Fruit fly (Drosophila melanogaster) Kc167 (cell line): Measurements from ENCODE around the gene Samuel.

Experiments
- Myc ChIP-seq: fragments of >200 bp; optimal IDR thresholded peaks from 2 replicates; lab custom pipeline; 2017; ENCODE audit warnings: missing external identifiers
- Sin3A ChIP-seq: fragments of >200 bp; optimal IDR thresholded peaks from 2 replicates; lab custom pipeline; 2018; ENCODE audit warnings: missing external identifiers
- h ChIP-seq: fragments of >200 bp; optimal IDR thresholded peaks from 3 replicates; lab custom pipeline; 2018; ENCODE audit warnings: missing external identifiers
- insv ChIP-seq: fragments of >200 bp; optimal IDR thresholded peaks from 3 replicates; lab custom pipeline; 2018; ENCODE audit warnings: missing external identifiers
- psq ChIP-seq: fragments of >200 bp; optimal IDR thresholded peaks from 2 replicates; lab custom pipeline; 2017; ENCODE audit warnings: missing external identifiers
- ttk ChIP-seq: sonication (Bioruptor generic); optimal IDR thresholded peaks from 2 replicates; lab custom pipeline; 2017; ENCODE audit warnings: missing external identifiers

Samuel gene

DNA sequence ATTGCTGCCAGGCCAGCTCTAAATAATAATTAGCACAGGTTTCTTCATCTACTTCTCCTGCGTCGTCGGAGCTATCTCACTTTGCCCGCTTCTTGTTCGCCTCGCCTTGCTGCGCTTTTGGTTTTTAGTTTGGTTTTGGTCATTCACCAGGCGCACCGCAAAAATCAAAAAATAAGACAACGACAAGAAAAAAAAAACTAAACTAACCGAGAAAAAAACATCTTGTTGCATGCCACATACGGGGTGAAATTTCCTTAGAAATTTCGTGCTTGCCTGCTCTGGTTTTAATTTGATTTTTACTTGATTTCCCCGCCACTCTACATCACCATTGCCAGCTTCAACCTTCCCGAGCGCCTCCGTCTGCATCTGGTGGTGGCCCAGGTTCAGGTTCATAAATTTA lies 25.0 kb downstream of the Samuel start:
- no peak for TF ChIP-seq ttk (lab: Kevin White, UChicago)

DNA sequence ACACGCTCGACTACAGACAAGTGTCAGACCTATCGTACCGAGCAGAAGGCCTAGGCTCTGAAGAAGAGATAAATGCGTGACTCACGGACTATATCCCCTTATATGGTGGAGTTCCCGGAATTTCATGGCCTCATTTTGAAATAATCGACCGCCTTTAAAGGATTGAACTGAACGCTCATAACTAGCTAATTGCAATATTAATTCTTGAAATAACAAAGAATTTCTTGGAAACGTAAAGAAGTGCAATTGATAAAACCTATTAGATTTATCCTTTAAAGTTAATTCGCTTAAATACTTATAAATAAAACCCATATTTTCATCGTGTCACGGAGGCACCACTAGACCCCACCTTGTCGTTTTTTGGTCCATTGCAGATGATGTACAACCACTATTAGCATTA lies 25.7 kb downstream of the Samuel start:
- TF ChIP-seq insv (lab: Kevin White, UChicago): no peak

DNA sequence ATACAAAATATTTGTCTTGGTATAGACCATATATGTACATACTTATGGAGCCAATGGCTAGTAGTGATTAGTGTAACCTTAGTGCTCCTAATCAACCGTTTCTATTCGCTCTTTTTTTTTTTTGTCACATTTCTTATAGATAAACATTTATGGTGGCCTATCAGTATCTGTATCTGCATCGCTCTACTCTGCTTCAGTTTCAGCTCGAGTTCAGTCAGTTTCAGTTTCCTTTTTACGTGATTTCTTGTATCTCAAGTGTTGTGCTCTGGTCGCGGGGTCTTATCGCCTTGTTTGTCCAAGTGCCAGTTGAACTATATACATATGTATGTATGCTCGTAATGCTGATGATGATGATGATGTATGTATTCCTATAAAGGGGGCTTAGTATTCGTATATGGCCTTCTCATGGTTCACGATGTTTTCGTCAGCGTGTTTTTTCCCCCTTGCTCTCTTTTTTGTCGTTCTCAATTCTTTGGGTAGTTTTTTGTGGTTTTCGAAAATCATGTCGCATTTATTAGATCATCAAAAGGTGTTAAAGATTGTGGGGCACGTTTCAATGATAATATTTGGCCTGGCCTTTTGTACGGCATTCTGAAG lies 27.2 kb downstream of the Samuel start:
- TF ChIP-seq insv (lab: Kevin White, UChicago): no peak
- no peak for TF ChIP-seq h (lab: Kevin White, UChicago)
- TF ChIP-seq psq (lab: Kevin White, UChicago): no peak
- no peak for TF ChIP-seq ttk (lab: Kevin White, UChicago)
- no peak for TF ChIP-seq Myc (lab: Kevin White, UChicago)
- TF ChIP-seq Sin3A (lab: Kevin White, UChicago): no peak

DNA sequence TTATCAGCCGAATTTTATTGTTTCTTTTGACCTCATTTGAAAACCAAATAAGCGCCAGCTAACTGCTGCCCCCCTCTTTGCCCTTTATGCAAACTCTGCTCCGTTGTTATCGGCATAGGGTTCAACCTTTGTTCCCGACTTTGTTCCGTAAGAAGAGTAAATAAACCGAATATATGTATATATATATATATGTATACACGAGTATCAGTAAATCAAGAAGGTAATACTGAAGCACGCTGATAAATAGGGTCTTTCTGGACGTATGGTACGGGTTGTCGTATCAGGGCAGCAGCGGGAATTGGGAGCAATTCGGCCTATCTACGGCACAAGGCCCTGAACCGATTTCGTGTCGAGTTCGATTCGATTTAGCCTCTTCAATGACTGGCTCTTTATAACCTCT lies 27.9 kb downstream of the Samuel start:
- TF ChIP-seq h (lab: Kevin White, UChicago) (no peak), Myc (lab: Kevin White, UChicago) (no peak), psq (lab: Kevin White, UChicago) (no peak), ttk (lab: Kevin White, UChicago) (no peak), insv (lab: Kevin White, UChicago) (no peak), Sin3A (lab: Kevin White, UChicago) (no peak)

DNA sequence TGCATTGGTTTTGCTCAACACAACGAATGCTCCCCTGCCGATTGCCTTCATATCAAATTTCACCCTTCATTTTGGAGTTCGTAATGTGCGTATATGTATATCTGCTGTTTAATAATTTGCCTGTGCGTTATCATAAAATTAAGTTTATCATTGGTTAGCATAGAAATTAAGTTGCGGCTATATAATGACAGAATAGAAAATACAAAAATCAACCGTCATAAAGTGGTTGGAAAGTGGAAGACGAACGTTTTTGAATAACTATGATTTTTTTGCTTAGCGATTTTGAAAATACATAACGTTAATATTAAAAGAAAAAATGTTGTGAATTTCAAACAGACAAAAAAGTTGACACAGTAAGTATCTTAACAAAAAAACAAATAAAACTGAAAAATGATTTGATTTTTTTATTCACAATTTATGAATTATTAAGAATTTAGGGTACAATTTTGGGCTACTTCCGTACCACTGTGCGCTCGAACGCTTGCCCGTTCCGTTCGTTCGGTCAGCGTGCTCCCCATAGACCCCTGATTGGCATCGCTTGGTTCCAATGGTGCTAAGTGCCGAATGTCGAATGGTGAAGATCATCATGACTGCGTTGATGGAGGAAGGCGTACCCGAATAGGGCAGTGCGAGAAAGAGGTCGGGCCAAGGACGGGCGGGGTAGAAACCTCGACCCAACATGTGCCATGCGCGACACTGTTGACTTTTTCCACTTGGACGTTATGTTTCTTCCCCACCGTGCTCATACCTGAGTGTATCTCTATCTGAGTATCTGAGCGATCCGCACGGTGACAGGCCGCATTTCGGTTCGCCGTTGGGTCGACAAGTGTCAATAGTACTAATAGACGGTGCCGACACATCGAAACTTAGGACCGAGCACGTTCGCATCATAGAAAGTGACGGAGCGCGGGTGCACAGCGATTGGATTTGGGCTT lies 28.9 kb downstream of the Samuel start:
- TF ChIP-seq h (lab: Kevin White, UChicago): no peak
- no peak for TF ChIP-seq Sin3A (lab: Kevin White, UChicago)
- TF ChIP-seq psq (lab: Kevin White, UChicago): no peak
- TF ChIP-seq Myc (lab: Kevin White, UChicago): no peak
- no peak for TF ChIP-seq ttk (lab: Kevin White, UChicago)
- TF ChIP-seq insv (lab: Kevin White, UChicago): no peak

DNA sequence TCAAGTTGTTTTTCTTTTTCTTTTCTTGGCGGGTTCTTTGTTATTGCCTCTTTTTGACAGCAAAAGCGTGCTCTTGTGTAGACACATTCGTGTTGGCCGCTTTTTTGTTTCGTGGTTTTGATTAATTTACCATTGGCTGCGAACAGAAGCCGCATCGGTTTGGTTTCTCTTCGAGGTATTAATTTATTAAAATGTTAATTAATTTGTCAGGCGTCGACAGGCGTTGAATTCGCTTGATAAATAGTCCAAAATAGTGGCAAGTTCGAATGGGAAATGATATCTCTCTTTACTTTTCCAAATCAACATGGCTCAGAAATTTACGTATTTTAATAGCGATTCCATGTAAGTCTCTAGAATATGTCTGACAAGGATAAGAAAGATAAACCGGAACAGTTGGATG lies 32.3 kb downstream of the Samuel start, which contains the start of gene CG18666:
Gene CG18666, plus strand, starts transcription at position 301 of the 400 bp plus-strand sequence.
- TF ChIP-seq insv (lab: Kevin White, UChicago) (no peak), h (lab: Kevin White, UChicago) (no peak), ttk (lab: Kevin White, UChicago) (no peak), Myc (lab: Kevin White, UChicago) (no peak), Sin3A (lab: Kevin White, UChicago) (no peak), psq (lab: Kevin White, UChicago) (no peak)

DNA sequence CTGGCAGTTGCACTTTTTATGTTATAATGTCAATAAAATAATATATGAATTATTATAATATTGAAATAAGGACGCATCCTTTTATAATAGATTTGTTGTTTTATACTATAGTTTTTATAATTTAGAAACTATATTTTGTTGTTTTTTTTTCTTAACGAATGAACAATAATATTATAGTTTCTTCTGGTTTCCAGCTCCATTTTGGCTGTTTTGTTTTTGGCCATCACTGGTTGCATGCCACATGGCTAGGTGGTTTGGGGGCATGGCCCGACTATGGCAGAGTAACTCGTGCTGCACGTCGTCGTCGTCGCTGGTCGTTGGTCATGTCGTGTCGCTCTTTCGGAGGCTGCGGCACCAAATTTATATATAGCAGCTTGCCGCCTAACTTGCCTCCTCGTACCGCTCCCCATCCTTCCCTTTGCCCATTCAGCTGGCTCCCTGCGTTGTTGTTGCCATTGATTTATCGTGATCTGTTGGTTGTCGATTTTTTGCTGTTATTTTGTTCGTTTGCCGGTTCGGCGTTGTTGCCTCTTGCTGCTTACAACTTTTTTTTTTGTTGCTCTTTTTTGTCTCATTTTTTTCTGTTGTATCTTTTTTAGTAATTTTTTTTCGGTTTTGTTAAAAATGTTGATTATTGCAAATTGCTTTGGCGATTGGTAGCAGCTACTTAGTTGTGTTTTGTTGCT lies 34.4 kb downstream of the Samuel start:
- TF ChIP-seq ttk (lab: Kevin White, UChicago) (no peak), h (lab: Kevin White, UChicago) (no peak), Myc (lab: Kevin White, UChicago) (no peak), Sin3A (lab: Kevin White, UChicago) (no peak), insv (lab: Kevin White, UChicago) (no peak), psq (lab: Kevin White, UChicago) (no peak)

DNA sequence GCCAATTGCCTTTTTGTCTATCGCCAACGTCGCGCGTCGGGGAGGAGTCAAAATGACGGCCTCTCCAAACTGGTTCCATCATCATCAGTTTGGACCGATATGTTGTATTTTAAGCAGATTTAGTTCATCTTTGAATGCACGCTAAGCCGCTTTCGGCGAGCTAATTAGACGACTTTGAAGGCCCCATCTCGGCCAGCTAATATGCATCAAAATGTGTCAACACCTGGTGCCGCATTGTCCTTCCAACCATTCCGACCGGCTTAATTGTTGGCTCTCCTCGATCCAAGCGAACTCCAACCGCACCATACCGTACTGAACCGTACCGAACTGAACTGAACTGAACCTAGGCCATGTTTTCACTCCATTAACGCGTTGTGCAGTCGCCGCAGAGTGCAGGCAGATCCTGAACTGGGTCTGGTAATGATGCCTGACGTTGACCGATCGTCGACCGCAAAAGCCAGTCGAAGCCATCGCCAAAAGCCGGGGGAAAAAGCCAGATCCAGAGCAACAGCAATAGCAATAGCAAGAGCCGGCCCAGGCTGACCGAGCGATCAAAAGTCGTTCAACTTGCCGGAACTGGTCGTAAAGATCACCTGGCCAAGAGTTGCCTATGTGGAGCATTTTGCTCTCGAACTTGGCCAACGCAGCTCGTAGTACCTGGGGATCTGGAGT lies 38.8 kb downstream of the Samuel start:
- TF ChIP-seq Myc (lab: Kevin White, UChicago): no peak
- TF ChIP-seq Sin3A (lab: Kevin White, UChicago): no peak
- no peak for TF ChIP-seq ttk (lab: Kevin White, UChicago)
- TF ChIP-seq insv (lab: Kevin White, UChicago): no peak
- no peak for TF ChIP-seq psq (lab: Kevin White, UChicago)
- no peak for TF ChIP-seq h (lab: Kevin White, UChicago)

DNA sequence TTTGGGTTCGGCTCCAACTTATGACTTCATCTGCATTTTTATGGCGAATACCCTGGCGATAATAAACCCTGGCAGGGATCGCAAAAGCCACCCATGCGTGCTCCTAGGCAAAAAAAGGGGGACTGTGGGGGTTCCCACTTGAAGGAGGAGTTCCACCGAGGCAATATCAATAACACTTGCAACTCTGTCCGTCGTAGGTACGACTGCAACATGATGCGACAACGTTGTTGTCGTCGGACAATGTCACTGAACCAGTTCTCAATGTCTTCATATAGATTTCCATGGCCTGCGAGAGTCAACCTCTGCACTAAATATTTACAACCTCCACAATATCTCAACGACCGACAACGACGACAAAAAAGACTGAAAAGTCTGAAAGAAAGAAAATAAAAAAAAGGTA lies 39.6 kb downstream of the Samuel start:
- TF ChIP-seq Sin3A (lab: Kevin White, UChicago) (no peak), Myc (lab: Kevin White, UChicago) (no peak), h (lab: Kevin White, UChicago) (no peak), insv (lab: Kevin White, UChicago) (no peak), ttk (lab: Kevin White, UChicago) (no peak), psq (lab: Kevin White, UChicago) (no peak)

DNA sequence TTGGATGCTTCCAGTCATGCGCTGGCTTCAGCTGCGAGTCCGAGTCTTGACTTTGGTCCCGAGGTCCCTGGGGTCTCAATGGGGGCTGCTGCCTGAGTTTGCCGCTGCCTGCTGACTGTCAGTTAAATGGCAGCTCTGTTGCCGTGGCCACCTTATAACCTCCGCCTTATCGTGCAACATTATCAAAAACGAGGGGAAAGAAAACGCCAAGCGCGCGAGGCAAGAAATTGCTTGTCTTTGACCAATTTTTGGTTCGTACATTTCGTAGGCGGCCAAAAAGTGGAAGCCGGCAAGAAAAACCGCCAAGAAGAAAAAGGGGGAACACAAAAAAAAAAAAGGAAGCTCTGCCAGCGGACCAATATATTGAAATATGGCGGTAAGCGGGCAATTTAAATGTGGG lies 42.9 kb downstream of the Samuel start:
- TF ChIP-seq insv (lab: Kevin White, UChicago) (no peak), h (lab: Kevin White, UChicago) (no peak), psq (lab: Kevin White, UChicago) (no peak), Sin3A (lab: Kevin White, UChicago) (no peak), ttk (lab: Kevin White, UChicago) (no peak), Myc (lab: Kevin White, UChicago) (no peak)

DNA sequence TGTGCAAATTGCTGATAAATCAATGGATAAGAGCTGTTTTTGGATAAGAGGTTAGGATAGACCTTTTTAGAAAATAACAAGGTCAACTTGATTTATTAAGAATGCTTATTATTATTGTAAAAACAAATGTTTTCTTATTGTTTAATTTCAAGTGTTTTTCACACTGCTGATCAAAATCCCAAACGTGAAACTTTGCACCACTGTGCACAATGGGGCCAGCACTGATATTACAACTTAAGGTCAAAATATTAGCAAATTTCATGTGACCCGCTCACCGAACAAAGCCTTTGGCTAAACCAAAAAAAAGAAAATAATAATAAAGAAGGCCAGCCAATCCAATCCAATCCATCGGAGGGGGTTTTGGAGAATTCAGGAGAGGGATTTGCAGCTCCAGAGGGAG lies 44.0 kb downstream of the Samuel start:
- TF ChIP-seq ttk (lab: Kevin White, UChicago): no peak
- TF ChIP-seq insv (lab: Kevin White, UChicago): no peak
- no peak for TF ChIP-seq Sin3A (lab: Kevin White, UChicago)
- no peak for TF ChIP-seq Myc (lab: Kevin White, UChicago)
- TF ChIP-seq psq (lab: Kevin White, UChicago): no peak
- TF ChIP-seq h (lab: Kevin White, UChicago): no peak
